Fruit fly (Drosophila melanogaster): ENCODE data around the gene Dysb.
A peak's percentile ranks its signal among the peaks of the same experiment; 100 is the strongest.

The Dysb gene

dm6 chr3L:18865447-18866367 is 1.9 kb upstream of the Dysb start, which contains the start of gene CG14074 (continued):
- TF ChIP-seq lov (optimal IDR thresholded peaks at IDR 0.05): no peak
- no peak for TF ChIP-seq lov (GFP tag; IDR thresholded peaks at IDR 0.05)
- no peak for TF ChIP-seq Ptx1 (GFP tag; IDR thresholded peaks at IDR 0.05)
- peak; percentile 39; the same call in 1 of the 2 replicates for TF ChIP-seq hbn (GFP tag; IDR thresholded peaks at IDR 0.05; ENCODE audit: partially characterized antibody)
- no peak for TF ChIP-seq ase (GFP tag; IDR thresholded peaks at IDR 0.05)
- TF ChIP-seq jumu (GFP tag; optimal IDR thresholded peaks at IDR 0.05): no peak
- TF ChIP-seq Dip2 (GFP tag; IDR thresholded peaks at IDR 0.05): no peak
- peak; percentile 66 for TF ChIP-seq CG30020 (tag; optimal IDR thresholded peaks at IDR 0.05)
- no peak for TF ChIP-seq CG32772 (GFP tag; IDR thresholded peaks at IDR 0.05)
- peak; percentile 56 for TF ChIP-seq MBD-R2 (GFP tag; IDR thresholded peaks at IDR 0.05)
- TF ChIP-seq Antp (GFP tag; optimal IDR thresholded peaks at IDR 0.05): no peak
- TF ChIP-seq CG13894 (tag; optimal IDR thresholded peaks at IDR 0.05): no peak
- peak; percentile 72 for TF ChIP-seq CG2116 (GFP tag; optimal IDR thresholded peaks at IDR 0.05)
- peak; percentile 6 for TF ChIP-seq phol (tag; optimal IDR thresholded peaks at IDR 0.05)
- TF ChIP-seq Pdp1 (GFP tag; optimal IDR thresholded peaks at IDR 0.05): no peak
- no peak for TF ChIP-seq Meics (GFP tag; optimal IDR thresholded peaks at IDR 0.05)
- no peak for TF ChIP-seq CG10979 (tag; optimal IDR thresholded peaks at IDR 0.05)
- TF ChIP-seq CG16813 (GFP tag; IDR thresholded peaks at IDR 0.05; ENCODE audit: partially characterized antibody): peak; percentile 72
- no peak for TF ChIP-seq CG5180 (GFP tag; optimal IDR thresholded peaks at IDR 0.05)
- TF ChIP-seq Dfd (GFP tag; optimal IDR thresholded peaks at IDR 0.05): no peak
- TF ChIP-seq eyg (GFP tag; optimal IDR thresholded peaks at IDR 0.05): no peak
- TF ChIP-seq CG3163 (GFP tag; optimal IDR thresholded peaks at IDR 0.05): no peak
- TF ChIP-seq E2f2 (GFP tag; IDR thresholded peaks at IDR 0.05): peak; percentile 84
- no peak for TF ChIP-seq CG1832 (GFP tag; optimal IDR thresholded peaks at IDR 0.05)
- TF ChIP-seq CG6272 (GFP tag; IDR thresholded peaks at IDR 0.05): no peak
- no peak for TF ChIP-seq CG11696 (GFP tag; IDR thresholded peaks at IDR 0.05)
- no peak for TF ChIP-seq slou (GFP tag; optimal IDR thresholded peaks at IDR 0.05)
- no peak for TF ChIP-seq ewg (GFP tag; optimal IDR thresholded peaks at IDR 0.05)
- TF ChIP-seq Dll (GFP tag; IDR thresholded peaks at IDR 0.05; ENCODE audit: partially characterized antibody): peak; percentile 63; the same call in 1 of the 4 replicates
- TF ChIP-seq CG7963 (GFP tag; IDR thresholded peaks at IDR 0.05; ENCODE audit: partially characterized antibody): peak; percentile 68
- TF ChIP-seq cwo (GFP tag; optimal IDR thresholded peaks at IDR 0.05): no peak
- TF ChIP-seq nau (GFP tag; optimal IDR thresholded peaks at IDR 0.05): no peak
- no peak for TF ChIP-seq CG8388 (GFP tag; optimal IDR thresholded peaks at IDR 0.05)
- peak; percentile 64 for TF ChIP-seq unc-4 (GFP tag; IDR thresholded peaks at IDR 0.05; ENCODE audit: partially characterized antibody)
- no peak for TF ChIP-seq ab (GFP tag; optimal IDR thresholded peaks at IDR 0.05)
- no peak for TF ChIP-seq CG10431 (GFP tag; optimal IDR thresholded peaks at IDR 0.05)
- peak; percentile 81 for TF ChIP-seq zen2 (GFP tag; IDR thresholded peaks at IDR 0.05; ENCODE audit: partially characterized antibody)
- TF ChIP-seq CrebB (tag; optimal IDR thresholded peaks at IDR 0.05): no peak
- TF ChIP-seq Ada2b (GFP tag; IDR thresholded peaks at IDR 0.05): no peak
- TF ChIP-seq CG16815 (GFP tag; optimal IDR thresholded peaks at IDR 0.05): no peak
- no peak for TF ChIP-seq sd (tag; optimal IDR thresholded peaks at IDR 0.05)
- no peak for TF ChIP-seq CG7786 (GFP tag; optimal IDR thresholded peaks at IDR 0.05)
- TF ChIP-seq HLH4C (GFP tag; IDR thresholded peaks at IDR 0.05; ENCODE audit: partially characterized antibody): peak; percentile 59; the same call in 2 of the 3 replicates
- peak; percentile 4 for TF ChIP-seq CG7271 (tag; optimal IDR thresholded peaks at IDR 0.05)
- peak; percentile 26 for TF ChIP-seq Med (GFP tag)
- TF ChIP-seq NFAT (GFP tag; IDR thresholded peaks at IDR 0.05): no peak
- no peak for TF ChIP-seq Ssrp (tag; optimal IDR thresholded peaks at IDR 0.05)
- no peak for TF ChIP-seq Lpt (GFP tag; optimal IDR thresholded peaks at IDR 0.05)
